Worm (Caenorhabditis elegans): ENCODE results near the gene cyp-37A1.

ce11 chrII:13994934-13995333, 21.8 kb downstream of the cyp-37A1 start, which contains the start of gene Y39G8B.7:
- TF ChIP-seq unc-39 (tag; optimal IDR thresholded peaks at IDR 0.05): no peak
- no peak for TF ChIP-seq snpc-4 (tag; optimal IDR thresholded peaks at IDR 0.05)
- TF ChIP-seq lin-13 (tag; optimal IDR thresholded peaks at IDR 0.05): no peak

Data from whole organism, mixed stage, embryonic.